Worm (Caenorhabditis elegans) whole organism, midembryonic: ENCODE measurements around the gene nhr-247.

ENCODE experiments used
- T22C8.4 ChIP-seq: fragments of 200-800 bp; sonication (Bioruptor generic); IDR thresholded peaks from 2 replicates; pipeline ENCODE4 v1.3.6; 2022; ENCODE audit warnings: missing genetic modification characterization, missing compliant biosample characterization
- cog-1 ChIP-seq: sonication (generic microtip); optimal IDR thresholded peaks from 2 replicates; lab custom pipeline; 2016; ENCODE audit warnings: missing genetic modification characterization, missing compliant biosample characterization
- flt-1 ChIP-seq: fragments of 200-800 bp; sonication (Bioruptor generic); IDR thresholded peaks from 2 replicates; pipeline ENCODE4 v1.3.6; 2022; ENCODE audit warnings: missing genetic modification characterization, missing compliant biosample characterization
- klf-2 ChIP-seq: fragments of 200-800 bp; sonication (Bioruptor generic); conservative IDR thresholded peaks from 2 replicates; pipeline ENCODE4 v1.3.6; 2022; ENCODE audit warnings: missing genetic modification reagents, missing genetic modification characterization, missing compliant biosample characterization
- med-1 ChIP-seq: sonication (generic microtip); optimal IDR thresholded peaks from 2 replicates; lab custom pipeline; 2017; ENCODE audit warnings: missing genetic modification characterization, mild to moderate bottlenecking, missing compliant biosample characterization, antibody characterized with exemption, missing genetic modification reagents; ENCODE audit not compliant: insufficient read depth
- ref-1 ChIP-seq: fragments of 200-800 bp; sonication (Bioruptor generic); conservative IDR thresholded peaks from 2 replicates; pipeline ENCODE4 v1.3.6; 2022; ENCODE audit warnings: missing genetic modification reagents, missing genetic modification characterization, missing compliant biosample characterization
- tab-1 ChIP-seq: fragments of 200-800 bp; sonication (Bioruptor generic); IDR thresholded peaks from 2 replicates; pipeline ENCODE4 v1.3.6; 2022; ENCODE audit warnings: missing genetic modification characterization, missing compliant biosample characterization
- ztf-23 ChIP-seq: fragments of 200-800 bp; sonication (Bioruptor generic); IDR thresholded peaks from 2 replicates; pipeline ENCODE4 v1.3.6; 2022; ENCODE audit warnings: missing genetic modification reagents, missing genetic modification characterization, missing compliant biosample characterization
- ztf-29 ChIP-seq: fragments of 200-800 bp; sonication (Bioruptor generic); IDR thresholded peaks from 2 replicates; pipeline ENCODE4 v1.3.6; 2022; ENCODE audit warnings: missing genetic modification reagents, missing genetic modification characterization, missing compliant biosample characterization

ce11 chrV:15306745-15307144 lies 16.0 kb upstream of the nhr-247 start, which contains the start of gene T26H8.4:
- TF ChIP-seq T22C8.4 (GFP tag; lab: Robert Waterston, UW) (no peak), ztf-23 (GFP tag; lab: Robert Waterston, UW) (no peak), ztf-29 (no peak), cog-1 (tag; lab: Kevin White, UChicago) (no peak), ref-1 (GFP tag; lab: Robert Waterston, UW) (no peak), klf-2 (GFP tag; lab: Robert Waterston, UW) (no peak), med-1 (GFP tag; lab: Kevin White, UChicago) (no peak), flt-1 (GFP tag; lab: Robert Waterston, UW) (no peak), tab-1 (GFP tag; lab: Robert Waterston, UW) (no peak)
